Worm (Caenorhabditis elegans) whole organism, L2 larva: ENCODE measurements around the gene tag-275.

ENCODE experiments used
- C34F6.9 ChIP-seq: fragments of 150-350 bp; optimal IDR thresholded peaks from 2 replicates; lab custom pipeline; 2014; ENCODE audit warnings: missing biosample characterization, missing genetic modification characterization
- F13H6.1 ChIP-seq: sonication (generic microtip); optimal IDR thresholded peaks from 2 replicates; lab custom pipeline; 2016; ENCODE audit warnings: missing genetic modification characterization, missing compliant biosample characterization
- Y55F3AM.14 ChIP-seq: fragments of 200-800 bp; sonication (Bioruptor generic); optimal IDR thresholded peaks from 2 replicates; lab custom pipeline; 2018; ENCODE audit warnings: mild to moderate bottlenecking, missing genetic modification characterization, missing compliant biosample characterization
- ZK546.5 ChIP-seq: sonication (generic microtip); optimal IDR thresholded peaks from 2 replicates; lab custom pipeline; 2017; ENCODE audit warnings: missing biosample characterization, missing genetic modification characterization
- alr-1 ChIP-seq: fragments of 150-350 bp; optimal IDR thresholded peaks from 2 replicates; lab custom pipeline; 2014; ENCODE audit warnings: missing biosample characterization, missing genetic modification characterization
- aly-2 ChIP-seq: fragments of 150-350 bp; optimal IDR thresholded peaks from 2 replicates; lab custom pipeline; 2014; ENCODE audit warnings: missing biosample characterization, missing genetic modification characterization
- ama-1 ChIP-seq: fragments of 150-350 bp; optimal IDR thresholded peaks from 2 replicates; lab custom pipeline; 2018; ENCODE audit warnings: inconsistent platforms
- blmp-1 ChIP-seq: sonication (generic microtip); optimal IDR thresholded peaks from 2 replicates; lab custom pipeline; 2017; ENCODE audit warnings: missing genetic modification characterization, mild to moderate bottlenecking, missing compliant biosample characterization, antibody characterized with exemption, moderate library complexity; ENCODE audit not compliant: insufficient read depth
- ceh-82 ChIP-seq: fragments of 150-350 bp; optimal IDR thresholded peaks from 2 replicates; lab custom pipeline; 2014; ENCODE audit warnings: missing biosample characterization, missing genetic modification characterization
- crh-2 ChIP-seq: sonication (generic microtip); optimal IDR thresholded peaks from 2 replicates; lab custom pipeline; 2017; ENCODE audit warnings: missing biosample characterization, missing genetic modification characterization
- dmd-4 ChIP-seq: sonication (generic microtip); optimal IDR thresholded peaks from 2 replicates; lab custom pipeline; 2017; ENCODE audit warnings: missing biosample characterization, missing genetic modification characterization
- elt-1 ChIP-seq: fragments of 150-350 bp; optimal IDR thresholded peaks from 2 replicates; lab custom pipeline; 2014; ENCODE audit warnings: missing biosample characterization, missing genetic modification characterization
- elt-3 ChIP-seq: sonication (generic microtip); optimal IDR thresholded peaks from 2 replicates; lab custom pipeline; 2017; ENCODE audit warnings: missing biosample characterization, missing genetic modification characterization
- fos-1 ChIP-seq: fragments of 150-350 bp; optimal IDR thresholded peaks from 2 replicates; lab custom pipeline; 2014; ENCODE audit warnings: missing biosample characterization, missing genetic modification characterization
- gmeb-1 ChIP-seq: fragments of 150-350 bp; optimal IDR thresholded peaks from 2 replicates; lab custom pipeline; 2014; ENCODE audit warnings: missing biosample characterization, missing genetic modification characterization
- lin-13 ChIP-seq: fragments of 150-350 bp; optimal IDR thresholded peaks from 2 replicates; lab custom pipeline; 2014; ENCODE audit warnings: missing biosample characterization, missing genetic modification reagents, missing genetic modification characterization
- lin-39 ChIP-seq: fragments of 150-350 bp; optimal IDR thresholded peaks from 2 replicates; lab custom pipeline; 2014; ENCODE audit warnings: missing biosample characterization, missing genetic modification reagents, missing genetic modification characterization
- mab-5 ChIP-seq: fragments of 150-350 bp; optimal IDR thresholded peaks from 2 replicates; lab custom pipeline; 2014; ENCODE audit warnings: missing biosample characterization, missing genetic modification characterization
- mbf-1 ChIP-seq: sonication (generic microtip); optimal IDR thresholded peaks from 2 replicates; lab custom pipeline; 2017; ENCODE audit warnings: missing biosample characterization, missing genetic modification characterization
- mdl-1 ChIP-seq, 2 experiments: fragments of 150-350 bp in 1 of 2; sonication (generic microtip) in 1 of 2; optimal IDR thresholded peaks; 2 replicates each; lab custom pipeline; 2017; ENCODE audit warnings: missing biosample characterization in 2 of 2, missing genetic modification characterization in 2 of 2
- nhr-10 ChIP-seq: sonication (generic microtip); optimal IDR thresholded peaks from 2 replicates; lab custom pipeline; 2017; ENCODE audit warnings: missing biosample characterization, missing genetic modification characterization
- nhr-11 ChIP-seq: fragments of 150-350 bp; optimal IDR thresholded peaks from 2 replicates; lab custom pipeline; 2014; ENCODE audit warnings: missing biosample characterization, missing genetic modification characterization
- nhr-21 ChIP-seq: fragments of 150-350 bp; optimal IDR thresholded peaks from 2 replicates; lab custom pipeline; 2014; ENCODE audit warnings: missing biosample characterization, missing genetic modification characterization
- nhr-237 ChIP-seq: fragments of 150-350 bp; optimal IDR thresholded peaks from 2 replicates; lab custom pipeline; 2014; ENCODE audit warnings: missing biosample characterization, missing genetic modification characterization
- nhr-25 ChIP-seq: fragments of 150-350 bp; sonication (generic microtip); optimal IDR thresholded peaks from 3 replicates; lab custom pipeline; 2014; ENCODE audit warnings: missing biosample characterization, missing genetic modification characterization
- nhr-77 ChIP-seq: fragments of 150-350 bp; optimal IDR thresholded peaks from 2 replicates; lab custom pipeline; 2014; ENCODE audit warnings: missing biosample characterization, missing genetic modification characterization
- peb-1 ChIP-seq: fragments of 150-350 bp; optimal IDR thresholded peaks from 2 replicates; lab custom pipeline; 2014; ENCODE audit warnings: missing biosample characterization, missing genetic modification characterization
- sem-4 ChIP-seq: fragments of 150-350 bp; optimal IDR thresholded peaks from 2 replicates; lab custom pipeline; 2014; ENCODE audit warnings: missing biosample characterization, missing genetic modification reagents, missing genetic modification characterization
- skn-1 ChIP-seq: sonication (generic microtip); optimal IDR thresholded peaks from 2 replicates; lab custom pipeline; 2017; ENCODE audit warnings: missing biosample characterization, missing genetic modification characterization
- sma-3 ChIP-seq: sonication (generic microtip); optimal IDR thresholded peaks from 2 replicates; lab custom pipeline; 2016; ENCODE audit warnings: missing genetic modification reagents, missing genetic modification characterization, missing compliant biosample characterization
- snpc-4 ChIP-seq: fragments of 150-350 bp; optimal IDR thresholded peaks from 2 replicates; lab custom pipeline; 2014; ENCODE audit warnings: missing biosample characterization, missing genetic modification characterization
- unc-39 ChIP-seq: fragments of 150-350 bp; optimal IDR thresholded peaks from 2 replicates; lab custom pipeline; 2014; ENCODE audit warnings: missing biosample characterization, missing genetic modification characterization
- unc-55 ChIP-seq: fragments of 150-350 bp; sonication (generic microtip); optimal IDR thresholded peaks from 3 replicates; lab custom pipeline; 2014; ENCODE audit warnings: missing biosample characterization, missing genetic modification reagents, missing genetic modification characterization
- unc-62 ChIP-seq: fragments of 150-350 bp; optimal IDR thresholded peaks from 2 replicates; lab custom pipeline; 2014; ENCODE audit warnings: missing biosample characterization, missing genetic modification reagents, missing genetic modification characterization
- zag-1 ChIP-seq: fragments of 150-350 bp; optimal IDR thresholded peaks from 2 replicates; lab custom pipeline; 2014; ENCODE audit warnings: missing biosample characterization, missing genetic modification characterization
- ztf-1 ChIP-seq: fragments of 200-800 bp; sonication (Bioruptor generic); conservative IDR thresholded peaks from 2 replicates; pipeline ENCODE4 v1.3.6; 2022; ENCODE audit warnings: missing genetic modification characterization, missing compliant biosample characterization
- ztf-11 ChIP-seq: sonication (generic microtip); optimal IDR thresholded peaks from 2 replicates; lab custom pipeline; 2017; ENCODE audit warnings: missing biosample characterization, missing genetic modification characterization

The tag-275 gene

DNA sequence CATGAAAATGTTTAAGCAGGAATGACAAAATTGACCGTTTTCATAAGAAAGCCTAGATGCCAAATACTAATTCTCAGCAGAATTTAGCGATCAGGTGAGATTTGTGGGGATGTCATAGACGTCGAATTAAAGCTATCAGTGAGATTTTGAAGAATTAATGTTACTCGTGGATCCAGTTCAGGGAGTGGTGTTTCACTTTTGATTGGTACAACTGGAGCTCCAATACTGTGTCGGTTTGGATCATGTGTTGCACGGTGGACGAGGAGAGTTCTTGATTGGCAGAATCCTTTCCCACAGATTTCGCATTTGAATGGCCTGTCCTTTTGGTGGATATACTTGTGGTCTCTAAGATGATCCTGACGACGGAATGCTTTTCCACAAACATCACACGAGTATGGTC lies 9.2 kb upstream of the tag-275 start:
- TF ChIP-seq elt-1 (tag; lab: Kevin White, UChicago) (no peak), dmd-4 (tag; lab: Kevin White, UChicago) (no peak), alr-1 (no peak), ceh-82 (tag; lab: Kevin White, UChicago) (no peak), ztf-11 (no peak), nhr-10 (tag; lab: Kevin White, UChicago) (no peak), aly-2 (no peak), mdl-1 (tag; optimal IDR thresholded peaks at IDR 0.05; lab: Kevin White, UChicago) (no peak), unc-55 (GFP tag; lab: Kevin White, UChicago) (no peak), mab-5 (tag; lab: Kevin White, UChicago) (no peak), F13H6.1 (no peak), C34F6.9 (no peak)

DNA sequence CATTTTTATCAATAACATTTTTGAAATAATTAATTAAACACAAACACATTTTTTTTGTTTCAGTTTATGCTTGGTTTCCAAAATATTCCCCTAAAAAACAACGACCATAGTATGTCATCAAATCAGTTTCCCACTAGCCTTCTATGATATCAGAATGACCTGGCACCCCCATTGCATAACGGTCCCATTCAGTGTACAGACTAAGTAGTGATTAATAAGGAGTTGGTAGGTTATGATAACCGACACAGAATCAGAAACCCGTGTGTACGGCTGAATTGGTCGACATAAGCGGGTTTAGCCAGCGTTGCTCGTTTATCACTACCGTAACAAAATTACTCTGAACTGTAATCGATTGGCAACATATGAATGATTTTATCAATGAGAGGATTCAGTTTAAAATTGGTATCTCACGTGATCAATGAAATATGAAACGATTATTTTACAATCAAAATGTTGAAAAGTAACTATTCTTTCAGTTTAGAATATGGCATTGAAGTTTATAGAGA lies 7.1 kb upstream of the tag-275 start:
- TF ChIP-seq ama-1 (lab: Kevin White, UChicago) (no peak), mdl-1 (tag; optimal IDR thresholded peaks at IDR 0.05; lab: Kevin White, UChicago) (no peak), ZK546.5 (no peak), unc-55 (GFP tag; lab: Kevin White, UChicago) (no peak), unc-39 (tag; lab: Kevin White, UChicago) (no peak), snpc-4 (tag; lab: Kevin White, UChicago) (no peak), alr-1 (no peak), crh-2 (no peak), Y55F3AM.14 (GFP tag; lab: Kevin White, UChicago) (no peak), nhr-11 (tag; lab: Kevin White, UChicago) (no peak), elt-3 (tag; lab: Kevin White, UChicago) (no peak), nhr-21 (tag; lab: Kevin White, UChicago) (no peak), zag-1 (tag; lab: Kevin White, UChicago) (no peak), blmp-1 (no peak), ztf-11 (no peak), fos-1 (tag; lab: Kevin White, UChicago) (no peak), sma-3 (GFP tag; lab: Kevin White, UChicago) (no peak)

DNA sequence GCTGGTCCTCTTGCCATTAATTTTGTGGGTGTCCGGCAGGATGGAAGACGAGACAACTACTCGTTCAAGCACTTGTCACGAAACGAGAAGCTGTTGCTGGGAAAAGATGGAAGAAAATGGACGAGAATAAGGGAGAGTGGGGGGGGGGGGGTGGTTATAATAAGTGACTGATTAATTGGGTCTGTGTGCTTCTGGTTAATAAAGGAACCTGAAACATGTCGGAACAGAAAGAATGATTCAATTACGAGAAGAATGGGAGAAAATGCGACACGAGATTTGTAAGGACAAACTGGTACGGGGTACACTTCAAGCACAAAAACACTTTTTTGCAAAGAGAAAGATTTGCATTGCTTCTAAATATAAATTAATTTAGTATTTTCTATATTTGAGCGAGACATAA lies 5.1 kb upstream of the tag-275 start:
- no peak for TF ChIP-seq elt-1 (tag; lab: Kevin White, UChicago)
- no peak for TF ChIP-seq zag-1 (tag; lab: Kevin White, UChicago)
- TF ChIP-seq snpc-4 (tag; lab: Kevin White, UChicago) = no peak
- no peak for TF ChIP-seq nhr-25 (tag; lab: Kevin White, UChicago)
- TF ChIP-seq C34F6.9 = no peak
- TF ChIP-seq ZK546.5 = no peak
- TF ChIP-seq ceh-82 (tag; lab: Kevin White, UChicago) = no peak
- no peak for TF ChIP-seq ztf-11
- no peak for TF ChIP-seq nhr-77 (tag; lab: Kevin White, UChicago)
- no peak for TF ChIP-seq unc-62 (GFP tag; lab: Kevin White, UChicago)
- TF ChIP-seq crh-2 = no peak
- no peak for TF ChIP-seq nhr-21 (tag; lab: Kevin White, UChicago)
- no peak for TF ChIP-seq aly-2
- no peak for TF ChIP-seq lin-39 (tag; lab: Kevin White, UChicago)
- TF ChIP-seq sem-4 (tag; lab: Kevin White, UChicago) = no peak
- no peak for TF ChIP-seq skn-1
- TF ChIP-seq peb-1 = no peak

DNA sequence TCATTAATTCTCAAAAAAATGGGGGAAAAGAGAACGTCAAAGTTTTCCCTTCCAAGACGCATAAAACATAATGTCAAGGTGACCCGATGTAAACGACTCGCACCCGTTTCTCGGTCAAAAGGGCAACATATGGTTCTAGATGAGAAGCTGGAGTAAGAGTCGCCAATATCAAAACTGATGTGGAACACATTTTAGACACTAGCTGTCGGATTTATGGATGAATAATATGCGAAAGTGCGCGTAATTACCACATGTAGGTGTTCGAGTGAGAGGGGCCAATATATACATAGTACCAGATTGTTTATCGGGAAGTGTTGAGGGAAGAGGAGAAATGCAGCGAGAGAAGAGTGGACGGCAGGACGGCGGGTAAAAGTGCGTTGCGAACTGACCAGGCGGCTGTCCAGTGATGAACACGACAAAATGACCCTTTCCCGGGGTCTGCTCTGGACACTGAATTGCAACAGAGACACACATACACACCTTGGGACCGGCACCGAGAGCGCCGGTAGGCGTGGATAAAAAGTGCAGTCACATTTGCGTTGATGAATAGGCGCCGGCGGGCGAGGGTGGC lies 685 bp upstream of the tag-275 start:
- no peak for TF ChIP-seq F13H6.1
- no peak for TF ChIP-seq mdl-1 (tag; optimal IDR thresholded peaks at IDR 0.05; lab: Kevin White, UChicago)
- no peak for TF ChIP-seq mbf-1 (tag; lab: Kevin White, UChicago)
- TF ChIP-seq lin-13 (GFP tag; lab: Kevin White, UChicago) = no peak
- no peak for TF ChIP-seq nhr-21 (tag; lab: Kevin White, UChicago)
- TF ChIP-seq nhr-237 (tag; lab: Kevin White, UChicago) = no peak
- no peak for TF ChIP-seq ztf-1 (GFP tag; lab: Robert Waterston, UW)
- no peak for TF ChIP-seq nhr-25 (tag; lab: Kevin White, UChicago)
- TF ChIP-seq crh-2 = no peak
- TF ChIP-seq unc-55 (GFP tag; lab: Kevin White, UChicago) = no peak
- TF ChIP-seq gmeb-1 (tag; lab: Kevin White, UChicago) = no peak
- no peak for TF ChIP-seq peb-1
- no peak for TF ChIP-seq zag-1 (tag; lab: Kevin White, UChicago)
- TF ChIP-seq dmd-4 (tag; lab: Kevin White, UChicago) = no peak
- TF ChIP-seq elt-1 (tag; lab: Kevin White, UChicago) = no peak
- no peak for TF ChIP-seq lin-39 (tag; lab: Kevin White, UChicago)
- TF ChIP-seq ZK546.5 = no peak
- TF ChIP-seq ceh-82 (tag; lab: Kevin White, UChicago) = no peak
